Worm (Caenorhabditis elegans): ENCODE data around the gene fbxa-48.

fbxa-48 gene

ce11 chrIII:2223932-2224331 is 48.0 kb downstream of the fbxa-48 start, which contains the start of gene srd-65:
TSS of gene srd-65 (minus strand) at chrIII:2224032.
- TF ChIP-seq sptf-1 (tag; optimal IDR thresholded peaks at IDR 0.05) (no peak), blmp-1 (tag; optimal IDR thresholded peaks at IDR 0.05) (no peak), elt-1 (tag; optimal IDR thresholded peaks at IDR 0.05; ENCODE audit: borderline replicate concordance, insufficient read depth) (no peak), snpc-4 (tag; optimal IDR thresholded peaks at IDR 0.05) (no peak), tbx-8 (GFP tag; optimal IDR thresholded peaks at IDR 0.05) (no peak), flh-1 (GFP tag; optimal IDR thresholded peaks at IDR 0.05) (no peak), mep-1 (tag; optimal IDR thresholded peaks at IDR 0.05) (no peak), nhr-237 (tag; optimal IDR thresholded peaks at IDR 0.05) (no peak), bed-3 (GFP tag; optimal IDR thresholded peaks at IDR 0.05) (no peak), unc-120 (tag; optimal IDR thresholded peaks at IDR 0.05; ENCODE audit: poor library complexity, severe bottlenecking) (no peak), lin-32 (GFP tag; optimal IDR thresholded peaks at IDR 0.05) (no peak)

DNA sequence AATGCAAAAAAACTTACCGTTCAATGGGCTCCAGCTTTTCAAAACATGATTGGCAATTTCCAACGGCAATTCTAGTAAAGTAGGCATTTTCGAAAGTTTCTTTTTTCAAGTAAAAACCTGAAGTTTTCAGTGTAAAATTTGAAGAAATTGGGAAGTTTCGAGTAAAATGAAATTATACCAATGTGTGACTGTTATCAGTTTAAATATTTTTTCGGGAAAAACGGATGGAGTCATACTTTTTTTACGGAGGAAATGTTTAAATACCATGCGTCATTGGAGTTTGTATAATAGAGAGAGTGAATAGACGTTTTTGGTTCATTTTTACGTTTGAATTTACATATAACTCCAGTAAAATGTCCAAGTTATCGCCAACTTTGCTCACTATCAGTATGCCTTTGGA is 52.6 kb downstream of the fbxa-48 start, which contains the start of gene fbxa-12:
Gene fbxa-12, plus strand, starts transcription at position 301 of the 400 bp plus-strand sequence.
- TF ChIP-seq hlh-1 (tag; optimal IDR thresholded peaks at IDR 0.05) (no peak), lsy-2 (tag; optimal IDR thresholded peaks at IDR 0.05) (no peak), sptf-1 (tag; optimal IDR thresholded peaks at IDR 0.05) (no peak), unc-62 (GFP tag; optimal IDR thresholded peaks at IDR 0.05) (no peak), ceh-39 (tag; optimal IDR thresholded peaks at IDR 0.05) (no peak), ceh-43 (GFP tag; optimal IDR thresholded peaks at IDR 0.05) (no peak), ham-2 (GFP tag; optimal IDR thresholded peaks at IDR 0.05) (no peak)

Measured in whole organism, mixed stage, embryonic.